Worm (Caenorhabditis elegans) whole organism, L2 larva: ENCODE results near the gene Y47D3A.20.

Source experiments
- C34F6.9 ChIP-seq: fragments of 150-350 bp; optimal IDR thresholded peaks from 2 replicates; lab custom pipeline; 2014; ENCODE audit warnings: missing biosample characterization, missing genetic modification characterization
- F13H6.1 ChIP-seq: sonication (generic microtip); optimal IDR thresholded peaks from 2 replicates; lab custom pipeline; 2016; ENCODE audit warnings: missing genetic modification characterization, missing compliant biosample characterization
- R02D3.7 ChIP-seq: fragments of 150-350 bp; optimal IDR thresholded peaks from 2 replicates; lab custom pipeline; 2014; ENCODE audit warnings: missing biosample characterization, missing genetic modification characterization
- Y55F3AM.14 ChIP-seq: fragments of 200-800 bp; sonication (Bioruptor generic); optimal IDR thresholded peaks from 2 replicates; lab custom pipeline; 2018; ENCODE audit warnings: mild to moderate bottlenecking, missing genetic modification characterization, missing compliant biosample characterization
- ZK546.5 ChIP-seq: sonication (generic microtip); optimal IDR thresholded peaks from 2 replicates; lab custom pipeline; 2017; ENCODE audit warnings: missing biosample characterization, missing genetic modification characterization
- alr-1 ChIP-seq: fragments of 150-350 bp; optimal IDR thresholded peaks from 2 replicates; lab custom pipeline; 2014; ENCODE audit warnings: missing biosample characterization, missing genetic modification characterization
- aly-2 ChIP-seq: fragments of 150-350 bp; optimal IDR thresholded peaks from 2 replicates; lab custom pipeline; 2014; ENCODE audit warnings: missing biosample characterization, missing genetic modification characterization
- ama-1 ChIP-seq: fragments of 150-350 bp; optimal IDR thresholded peaks from 2 replicates; lab custom pipeline; 2018; ENCODE audit warnings: inconsistent platforms
- blmp-1 ChIP-seq: sonication (generic microtip); optimal IDR thresholded peaks from 2 replicates; lab custom pipeline; 2017; ENCODE audit warnings: missing genetic modification characterization, mild to moderate bottlenecking, missing compliant biosample characterization, antibody characterized with exemption, moderate library complexity; ENCODE audit not compliant: insufficient read depth
- ceh-16 ChIP-seq: fragments of 150-350 bp; optimal IDR thresholded peaks from 2 replicates; lab custom pipeline; 2014; ENCODE audit warnings: missing biosample characterization, missing genetic modification characterization
- crh-2 ChIP-seq: sonication (generic microtip); optimal IDR thresholded peaks from 2 replicates; lab custom pipeline; 2017; ENCODE audit warnings: missing biosample characterization, missing genetic modification characterization
- egl-27 ChIP-seq: sonication (generic microtip); optimal IDR thresholded peaks from 3 replicates; lab custom pipeline; 2017; ENCODE audit warnings: missing biosample characterization, missing genetic modification reagents, missing genetic modification characterization
- elt-1 ChIP-seq: fragments of 150-350 bp; optimal IDR thresholded peaks from 2 replicates; lab custom pipeline; 2014; ENCODE audit warnings: missing biosample characterization, missing genetic modification characterization
- elt-3 ChIP-seq: sonication (generic microtip); optimal IDR thresholded peaks from 2 replicates; lab custom pipeline; 2017; ENCODE audit warnings: missing biosample characterization, missing genetic modification characterization
- fos-1 ChIP-seq: fragments of 150-350 bp; optimal IDR thresholded peaks from 2 replicates; lab custom pipeline; 2014; ENCODE audit warnings: missing biosample characterization, missing genetic modification characterization
- gmeb-1 ChIP-seq: fragments of 150-350 bp; optimal IDR thresholded peaks from 2 replicates; lab custom pipeline; 2014; ENCODE audit warnings: missing biosample characterization, missing genetic modification characterization
- lin-11 ChIP-seq: fragments of 150-350 bp; sonication (generic microtip); optimal IDR thresholded peaks from 2 replicates; lab custom pipeline; 2014; ENCODE audit warnings: missing biosample characterization, missing genetic modification characterization, inconsistent platforms, mixed read lengths
- lin-13 ChIP-seq: fragments of 150-350 bp; optimal IDR thresholded peaks from 2 replicates; lab custom pipeline; 2014; ENCODE audit warnings: missing biosample characterization, missing genetic modification reagents, missing genetic modification characterization
- lin-39 ChIP-seq: fragments of 150-350 bp; optimal IDR thresholded peaks from 2 replicates; lab custom pipeline; 2014; ENCODE audit warnings: missing biosample characterization, missing genetic modification reagents, missing genetic modification characterization
- lsy-2 ChIP-seq, 2 experiments: fragments of 150-350 bp in 1 of 2; sonication (generic microtip) in 1 of 2; optimal IDR thresholded peaks; 2 replicates each; lab custom pipeline; 2014 to 2017; ENCODE audit warnings: missing biosample characterization in 2 of 2, missing genetic modification characterization in 2 of 2
- mab-5 ChIP-seq: fragments of 150-350 bp; optimal IDR thresholded peaks from 2 replicates; lab custom pipeline; 2014; ENCODE audit warnings: missing biosample characterization, missing genetic modification characterization
- mbf-1 ChIP-seq: sonication (generic microtip); optimal IDR thresholded peaks from 2 replicates; lab custom pipeline; 2017; ENCODE audit warnings: missing biosample characterization, missing genetic modification characterization
- mdl-1 ChIP-seq, 2 experiments: fragments of 150-350 bp in 1 of 2; sonication (generic microtip) in 1 of 2; optimal IDR thresholded peaks; 2 replicates each; lab custom pipeline; 2017; ENCODE audit warnings: missing biosample characterization in 2 of 2, missing genetic modification characterization in 2 of 2
- nhr-10 ChIP-seq: sonication (generic microtip); optimal IDR thresholded peaks from 2 replicates; lab custom pipeline; 2017; ENCODE audit warnings: missing biosample characterization, missing genetic modification characterization
- nhr-12 ChIP-seq: fragments of 150-350 bp; optimal IDR thresholded peaks from 2 replicates; lab custom pipeline; 2014; ENCODE audit warnings: missing biosample characterization, missing genetic modification characterization
- nhr-129 ChIP-seq: fragments of 150-350 bp; optimal IDR thresholded peaks from 2 replicates; lab custom pipeline; 2014; ENCODE audit warnings: missing biosample characterization, missing genetic modification characterization
- nhr-21 ChIP-seq: fragments of 150-350 bp; optimal IDR thresholded peaks from 2 replicates; lab custom pipeline; 2014; ENCODE audit warnings: missing biosample characterization, missing genetic modification characterization
- nhr-237 ChIP-seq: fragments of 150-350 bp; optimal IDR thresholded peaks from 2 replicates; lab custom pipeline; 2014; ENCODE audit warnings: missing biosample characterization, missing genetic modification characterization
- nhr-25 ChIP-seq: fragments of 150-350 bp; sonication (generic microtip); optimal IDR thresholded peaks from 3 replicates; lab custom pipeline; 2014; ENCODE audit warnings: missing biosample characterization, missing genetic modification characterization
- nhr-6 ChIP-seq: fragments of 150-350 bp; optimal IDR thresholded peaks from 2 replicates; lab custom pipeline; 2014; ENCODE audit warnings: missing biosample characterization, missing genetic modification characterization
- nhr-77 ChIP-seq: fragments of 150-350 bp; optimal IDR thresholded peaks from 2 replicates; lab custom pipeline; 2014; ENCODE audit warnings: missing biosample characterization, missing genetic modification characterization
- peb-1 ChIP-seq: fragments of 150-350 bp; optimal IDR thresholded peaks from 2 replicates; lab custom pipeline; 2014; ENCODE audit warnings: missing biosample characterization, missing genetic modification characterization
- sem-4 ChIP-seq: fragments of 150-350 bp; optimal IDR thresholded peaks from 2 replicates; lab custom pipeline; 2014; ENCODE audit warnings: missing biosample characterization, missing genetic modification reagents, missing genetic modification characterization
- skn-1 ChIP-seq: sonication (generic microtip); optimal IDR thresholded peaks from 2 replicates; lab custom pipeline; 2017; ENCODE audit warnings: missing biosample characterization, missing genetic modification characterization
- sma-3 ChIP-seq: sonication (generic microtip); optimal IDR thresholded peaks from 2 replicates; lab custom pipeline; 2016; ENCODE audit warnings: missing genetic modification reagents, missing genetic modification characterization, missing compliant biosample characterization
- sma-9 ChIP-seq, 2 experiments: fragments of 150-350 bp in 1 of 2; sonication (generic microtip) in 1 of 2; optimal IDR thresholded peaks; 2 replicates each; lab custom pipeline; 2014 to 2016; ENCODE audit warnings: missing genetic modification characterization in 2 of 2, mild to moderate bottlenecking in 1 of 2, missing biosample characterization in 1 of 2, missing compliant biosample characterization in 1 of 2, missing genetic modification reagents in 1 of 2, moderate library complexity in 1 of 2
- snpc-4 ChIP-seq: fragments of 150-350 bp; optimal IDR thresholded peaks from 2 replicates; lab custom pipeline; 2014; ENCODE audit warnings: missing biosample characterization, missing genetic modification characterization
- unc-39 ChIP-seq: fragments of 150-350 bp; optimal IDR thresholded peaks from 2 replicates; lab custom pipeline; 2014; ENCODE audit warnings: missing biosample characterization, missing genetic modification characterization
- unc-55 ChIP-seq: fragments of 150-350 bp; sonication (generic microtip); optimal IDR thresholded peaks from 3 replicates; lab custom pipeline; 2014; ENCODE audit warnings: missing biosample characterization, missing genetic modification reagents, missing genetic modification characterization
- unc-62 ChIP-seq: fragments of 150-350 bp; optimal IDR thresholded peaks from 2 replicates; lab custom pipeline; 2014; ENCODE audit warnings: missing biosample characterization, missing genetic modification reagents, missing genetic modification characterization
- zag-1 ChIP-seq: fragments of 150-350 bp; optimal IDR thresholded peaks from 2 replicates; lab custom pipeline; 2014; ENCODE audit warnings: missing biosample characterization, missing genetic modification characterization
- ztf-1 ChIP-seq: fragments of 200-800 bp; sonication (Bioruptor generic); conservative IDR thresholded peaks from 2 replicates; pipeline ENCODE4 v1.3.6; 2022; ENCODE audit warnings: missing genetic modification characterization, missing compliant biosample characterization
- ztf-11 ChIP-seq: sonication (generic microtip); optimal IDR thresholded peaks from 2 replicates; lab custom pipeline; 2017; ENCODE audit warnings: missing biosample characterization, missing genetic modification characterization
- ztf-4 ChIP-seq: fragments of 150-350 bp; optimal IDR thresholded peaks from 2 replicates; lab custom pipeline; 2014; ENCODE audit warnings: missing biosample characterization, missing genetic modification characterization

Y47D3A.20 gene

DNA sequence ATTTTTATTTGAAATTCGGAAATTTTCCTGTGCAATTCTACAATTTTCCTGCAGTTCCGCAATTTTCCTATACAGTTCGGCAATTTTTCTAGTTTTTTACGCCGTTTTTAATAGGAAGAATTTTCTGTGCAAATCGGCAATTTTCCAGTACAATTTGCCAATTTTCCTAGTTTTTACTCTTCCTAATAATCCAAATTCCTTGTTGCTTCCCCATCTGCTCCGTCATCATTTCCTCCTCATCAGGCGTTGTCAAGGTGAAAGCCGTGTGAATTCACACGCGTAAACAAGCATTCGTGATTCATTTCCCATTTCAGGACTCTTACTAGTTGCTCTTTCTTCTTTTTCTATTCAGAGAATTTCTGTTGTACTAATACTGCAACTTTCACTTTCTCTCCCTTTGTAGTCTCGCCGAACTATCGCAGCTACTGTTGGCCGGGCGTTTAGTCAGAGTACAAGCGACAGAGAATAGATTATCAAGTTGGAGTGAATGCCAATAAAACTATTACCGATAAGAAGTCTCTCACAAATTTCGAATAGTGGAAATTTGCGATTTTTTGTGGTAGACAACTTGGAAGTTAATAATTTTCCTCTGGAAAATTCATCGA, 33.2 kb upstream of the Y47D3A.20 start:
- TF ChIP-seq fos-1 (tag; lab: Kevin White, UChicago) (peak; percentile 97), blmp-1 (tag; lab: Kevin White, UChicago) (peak; percentile 85), egl-27 (tag; lab: Kevin White, UChicago) (no peak), mdl-1 (tag; optimal IDR thresholded peaks at IDR 0.05; lab: Kevin White, UChicago) (no peak), nhr-21 (tag; lab: Kevin White, UChicago) (no peak), nhr-77 (no peak), unc-55 (GFP tag; lab: Kevin White, UChicago) (no peak), nhr-10 (tag; lab: Kevin White, UChicago) (no peak), nhr-12 (tag; lab: Kevin White, UChicago) (no peak), mab-5 (tag; lab: Kevin White, UChicago) (no peak), nhr-237 (tag; lab: Kevin White, UChicago) (no peak), Y55F3AM.14 (no peak), sma-9 (GFP tag; optimal IDR thresholded peaks at IDR 0.05; lab: Kevin White, UChicago) (peak; percentile 29), sma-9 (tag; optimal IDR thresholded peaks at IDR 0.05; lab: Kevin White, UChicago) (no peak), alr-1 (no peak), ztf-1 (GFP tag; lab: Robert Waterston, UW) (no peak), sem-4 (tag; lab: Kevin White, UChicago) (no peak), R02D3.7 (tag; lab: Kevin White, UChicago) (no peak), C34F6.9 (tag; lab: Kevin White, UChicago) (no peak), elt-3 (tag; lab: Kevin White, UChicago) (no peak), crh-2 (no peak), unc-62 (GFP tag; lab: Kevin White, UChicago) (no peak), ZK546.5 (tag; lab: Kevin White, UChicago) (no peak)

DNA sequence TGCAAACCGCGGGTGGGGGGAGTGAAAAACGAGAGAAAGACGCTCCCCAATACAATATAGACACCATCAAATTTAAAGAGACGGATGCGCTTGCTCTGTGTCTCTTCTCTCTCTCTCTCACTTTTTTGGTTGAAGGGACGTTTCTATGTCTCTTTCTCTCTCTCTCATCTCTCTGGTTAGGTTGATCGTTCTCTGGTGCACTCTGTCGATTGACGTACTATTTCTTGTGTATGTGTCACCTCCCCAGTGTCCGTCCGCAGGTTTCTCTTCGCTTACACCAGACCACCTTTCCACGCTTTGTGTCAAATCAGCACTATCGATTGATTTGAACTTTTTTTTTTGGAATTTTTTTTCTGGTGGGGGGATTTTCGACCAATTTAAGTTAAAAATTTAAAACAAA, 31.4 kb upstream of the Y47D3A.20 start:
- peak; percentile 86 for TF ChIP-seq F13H6.1 (tag; lab: Kevin White, UChicago)
- no peak for TF ChIP-seq zag-1 (tag; lab: Kevin White, UChicago)
- TF ChIP-seq fos-1 (tag; lab: Kevin White, UChicago): peak; percentile 98
- no peak for TF ChIP-seq unc-39 (tag; lab: Kevin White, UChicago)
- TF ChIP-seq nhr-237 (tag; lab: Kevin White, UChicago): no peak
- TF ChIP-seq nhr-129 (tag; lab: Kevin White, UChicago): peak; percentile 93
- no peak for TF ChIP-seq lin-39 (tag; lab: Kevin White, UChicago)
- TF ChIP-seq elt-3 (tag; lab: Kevin White, UChicago): no peak
- no peak for TF ChIP-seq nhr-77
- TF ChIP-seq ceh-16 (tag; lab: Kevin White, UChicago): no peak
- TF ChIP-seq blmp-1 (tag; lab: Kevin White, UChicago): peak; percentile 52
- TF ChIP-seq nhr-6 (tag; lab: Kevin White, UChicago): peak; percentile 47
- peak; percentile 57 for TF ChIP-seq lin-13
- no peak for TF ChIP-seq lin-11
- peak; percentile 5 to 9 for TF ChIP-seq mdl-1 (tag; optimal IDR thresholded peaks at IDR 0.05; lab: Kevin White, UChicago)
- no peak for TF ChIP-seq mbf-1 (tag; lab: Kevin White, UChicago)
- peak; percentile 39 for TF ChIP-seq egl-27 (tag; lab: Kevin White, UChicago)
- TF ChIP-seq snpc-4 (tag; lab: Kevin White, UChicago): peak; percentile 35
- peak; percentile 18 for TF ChIP-seq sem-4 (tag; lab: Kevin White, UChicago)
- TF ChIP-seq aly-2: no peak
- TF ChIP-seq peb-1 (tag; lab: Kevin White, UChicago): no peak
- no peak for TF ChIP-seq nhr-12 (tag; lab: Kevin White, UChicago)
- peak; percentile 85 for TF ChIP-seq unc-55 (GFP tag; lab: Kevin White, UChicago)
- TF ChIP-seq alr-1: no peak
- no peak for TF ChIP-seq ztf-1 (GFP tag; lab: Robert Waterston, UW)
- TF ChIP-seq lsy-2 (tag; optimal IDR thresholded peaks at IDR 0.05; lab: Kevin White, UChicago): peak; percentile 29 to 67
- TF ChIP-seq Y55F3AM.14: no peak
- no peak for TF ChIP-seq ztf-11 (tag; lab: Kevin White, UChicago)
- no peak for TF ChIP-seq elt-1 (tag; lab: Kevin White, UChicago)
- peak; percentile 85 for TF ChIP-seq C34F6.9 (tag; lab: Kevin White, UChicago)
- no peak for TF ChIP-seq ama-1
- peak; percentile 61 for TF ChIP-seq nhr-21 (tag; lab: Kevin White, UChicago)
- peak; percentile 93 for TF ChIP-seq crh-2
- no peak for TF ChIP-seq skn-1 (tag; lab: Kevin White, UChicago)
- TF ChIP-seq sma-9 (GFP tag; optimal IDR thresholded peaks at IDR 0.05; lab: Kevin White, UChicago): peak; percentile 85
- no peak for TF ChIP-seq sma-9 (tag; optimal IDR thresholded peaks at IDR 0.05; lab: Kevin White, UChicago)
- TF ChIP-seq ztf-4 (tag; lab: Kevin White, UChicago): peak; percentile 57
- no peak for TF ChIP-seq mab-5 (tag; lab: Kevin White, UChicago)
- TF ChIP-seq ZK546.5 (tag; lab: Kevin White, UChicago): no peak
- no peak for TF ChIP-seq R02D3.7 (tag; lab: Kevin White, UChicago)
- TF ChIP-seq sma-3 (GFP tag; lab: Kevin White, UChicago): peak; percentile 62
- TF ChIP-seq nhr-25 (tag; lab: Kevin White, UChicago): peak; percentile 81
- peak; percentile 56 for TF ChIP-seq gmeb-1 (tag; lab: Kevin White, UChicago)
- no peak for TF ChIP-seq unc-62 (GFP tag; lab: Kevin White, UChicago)
- TF ChIP-seq, all 48 proteins: peak for 20
